Fruit fly (Drosophila melanogaster) whole organism, embryonic: ENCODE data around the gene VhaM9.7-b.

Experiments used
- B-H1 ChIP-seq: fragments of 200-800 bp; sonication (Bioruptor generic); IDR thresholded peaks from 3 replicates; pipeline ENCODE4 v1.3.6; 2022; ENCODE audit warnings: missing biosample characterization, missing genetic modification characterization
- CG1024 ChIP-seq: fragments of 200-800 bp; sonication (Bioruptor generic); IDR thresholded peaks from 2 replicates; pipeline ENCODE4 v1.3.6; 2022; ENCODE audit warnings: missing biosample characterization, missing genetic modification characterization
- CG10543 ChIP-seq: fragments of 200-800 bp; sonication (Bioruptor generic); optimal IDR thresholded peaks from 3 replicates; lab custom pipeline; 2017; ENCODE audit warnings: missing biosample characterization, mild to moderate bottlenecking, missing genetic modification characterization, moderate library complexity
- CG11085 ChIP-seq: fragments of 200-800 bp; sonication (Bioruptor generic); IDR thresholded peaks from 2 replicates; pipeline ENCODE4 v1.3.6; 2022; ENCODE audit warnings: missing biosample characterization, missing genetic modification characterization
- CG11398 ChIP-seq: fragments of 200-800 bp; sonication (Bioruptor generic); optimal IDR thresholded peaks from 2 replicates; lab custom pipeline; 2016; ENCODE audit warnings: missing biosample characterization, missing genetic modification characterization
- CG12155 ChIP-seq: fragments of 200-800 bp; sonication (Bioruptor generic); optimal IDR thresholded peaks from 3 replicates; lab custom pipeline; 2016; ENCODE audit warnings: missing biosample characterization, missing genetic modification characterization
- CG12659 ChIP-seq: fragments of 200-800 bp; sonication (Bioruptor generic); optimal IDR thresholded peaks from 3 replicates; lab custom pipeline; 2017; ENCODE audit warnings: mild to moderate bottlenecking, missing biosample characterization, missing genetic modification reagents, missing genetic modification characterization
- CG13624 ChIP-seq: fragments of 200-800 bp; sonication (Bioruptor generic); optimal IDR thresholded peaks from 2 replicates; lab custom pipeline; 2016; ENCODE audit warnings: missing biosample characterization, missing genetic modification characterization
- CG14014 ChIP-seq: fragments of 200-800 bp; sonication (Bioruptor generic); IDR thresholded peaks from 2 replicates; pipeline ENCODE4 v1.3.6; 2022; ENCODE audit warnings: missing biosample characterization, missing genetic modification characterization
- CG17802 ChIP-seq: fragments of 200-800 bp; sonication (Bioruptor generic); optimal IDR thresholded peaks from 2 replicates; lab custom pipeline; 2018; ENCODE audit warnings: missing biosample characterization, mild to moderate bottlenecking, missing genetic modification characterization, moderate library complexity
- CG17912 ChIP-seq: fragments of 200-800 bp; sonication (Bioruptor generic); optimal IDR thresholded peaks from 2 replicates; lab custom pipeline; 2018; ENCODE audit warnings: missing biosample characterization, mild to moderate bottlenecking, missing genetic modification characterization
- CG1832 ChIP-seq: fragments of 200-800 bp; sonication (Bioruptor generic); optimal IDR thresholded peaks from 2 replicates; lab custom pipeline; 2017; ENCODE audit warnings: missing biosample characterization, mild to moderate bottlenecking, missing genetic modification characterization, inconsistent platforms
- CG2199 ChIP-seq: fragments of 200-800 bp; sonication (Bioruptor generic); IDR thresholded peaks from 3 replicates; pipeline ENCODE4 v1.3.6; 2022; ENCODE audit warnings: missing biosample characterization, missing genetic modification characterization
- CG2889 ChIP-seq: fragments of 200-800 bp; sonication (Bioruptor generic); IDR thresholded peaks from 3 replicates; pipeline ENCODE4 v1.3.6; 2022; ENCODE audit warnings: missing biosample characterization, missing genetic modification characterization
- CG31388 ChIP-seq: fragments of 200-800 bp; sonication (Bioruptor generic); optimal IDR thresholded peaks from 2 replicates; lab custom pipeline; 2016; ENCODE audit warnings: missing biosample characterization, missing genetic modification characterization
- CG3838 ChIP-seq: fragments of 200-800 bp; sonication (Bioruptor generic); optimal IDR thresholded peaks from 3 replicates; lab custom pipeline; 2016; ENCODE audit warnings: missing biosample characterization, missing genetic modification characterization
- CG4328 ChIP-seq: fragments of 200-800 bp; sonication (Bioruptor generic); optimal IDR thresholded peaks from 3 replicates; lab custom pipeline; 2017; ENCODE audit warnings: missing biosample characterization, missing genetic modification reagents, missing genetic modification characterization
- CG4404 ChIP-seq: fragments of 200-800 bp; sonication (Bioruptor generic); IDR thresholded peaks from 2 replicates; pipeline ENCODE4 v1.3.6; 2022; ENCODE audit warnings: missing biosample characterization, missing genetic modification characterization
- CG4854 ChIP-seq: fragments of 200-800 bp; sonication (Bioruptor generic); optimal IDR thresholded peaks from 2 replicates; lab custom pipeline; 2016; ENCODE audit warnings: missing biosample characterization, missing genetic modification characterization, inconsistent platforms
- CG5953 ChIP-seq: fragments of 200-800 bp; sonication (Bioruptor generic); IDR thresholded peaks from 2 replicates; pipeline ENCODE4 v1.3.6; 2022; ENCODE audit warnings: missing biosample characterization, missing genetic modification characterization
- CG6272 ChIP-seq: fragments of 200-800 bp; sonication (Bioruptor generic); IDR thresholded peaks from 2 replicates; pipeline ENCODE4 v1.3.6; 2022; ENCODE audit warnings: missing biosample characterization, missing genetic modification characterization
- CG7372 ChIP-seq: fragments of 200-800 bp; sonication (Bioruptor generic); IDR thresholded peaks from 2 replicates; pipeline ENCODE4 v1.3.6; 2022; ENCODE audit warnings: missing biosample characterization, missing genetic modification characterization
- CG7987 ChIP-seq: fragments of 200-800 bp; sonication (Bioruptor generic); optimal IDR thresholded peaks from 2 replicates; lab custom pipeline; 2018; ENCODE audit warnings: missing biosample characterization, mild to moderate bottlenecking, missing genetic modification characterization, moderate library complexity
- CG8089 ChIP-seq: fragments of 200-800 bp; sonication (Bioruptor generic); optimal IDR thresholded peaks from 3 replicates; lab custom pipeline; 2016; ENCODE audit warnings: missing biosample characterization, missing genetic modification characterization
- CG8290 ChIP-seq, 3 experiments: fragments of 200-800 bp; sonication (Bioruptor generic); optimal IDR thresholded peaks; 2 replicates each; lab custom pipeline; 2016 to 2019; ENCODE audit warnings: missing biosample characterization in 3 of 3, missing genetic modification characterization in 3 of 3, mild to moderate bottlenecking in 2 of 3, moderate library complexity in 1 of 3
- Camta ChIP-seq: fragments of 200-800 bp; sonication (Bioruptor generic); optimal IDR thresholded peaks from 2 replicates; lab custom pipeline; 2016; ENCODE audit warnings: missing biosample characterization, missing genetic modification characterization
- Dp ChIP-seq: fragments of 200-800 bp; sonication (Bioruptor generic); optimal IDR thresholded peaks from 2 replicates; lab custom pipeline; 2018; ENCODE audit warnings: missing biosample characterization, mild to moderate bottlenecking, missing genetic modification characterization, moderate library complexity
- Drgx ChIP-seq: fragments of 200-800 bp; sonication (Bioruptor generic); IDR thresholded peaks from 2 replicates; pipeline ENCODE4 v1.3.6; 2022; ENCODE audit warnings: missing biosample characterization, missing genetic modification characterization
- Oli ChIP-seq: fragments of 200-800 bp; sonication (Bioruptor generic); optimal IDR thresholded peaks from 2 replicates; lab custom pipeline; 2018; ENCODE audit warnings: missing biosample characterization, mild to moderate bottlenecking, missing genetic modification characterization, moderate library complexity
- Side ChIP-seq: fragments of 200-800 bp; sonication (Bioruptor generic); optimal IDR thresholded peaks from 2 replicates; lab custom pipeline; 2016; ENCODE audit warnings: missing biosample characterization, missing genetic modification characterization
- Sox100B ChIP-seq: fragments of 200-800 bp; sonication (Bioruptor generic); optimal IDR thresholded peaks from 3 replicates; lab custom pipeline; 2018; ENCODE audit warnings: missing biosample characterization, mild to moderate bottlenecking, missing genetic modification characterization
- Sox102F ChIP-seq: fragments of 200-800 bp; sonication (Bioruptor generic); optimal IDR thresholded peaks from 2 replicates; lab custom pipeline; 2018; ENCODE audit warnings: missing biosample characterization, mild to moderate bottlenecking, missing genetic modification characterization, moderate library complexity
- Xrp1 ChIP-seq: fragments of 200-800 bp; sonication (Bioruptor generic); IDR thresholded peaks from 2 replicates; pipeline ENCODE4 v1.3.6; 2022; ENCODE audit warnings: missing biosample characterization, missing genetic modification characterization
- YL-1 ChIP-seq: fragments of 200-800 bp; sonication (Bioruptor generic); optimal IDR thresholded peaks from 3 replicates; lab custom pipeline; 2017; ENCODE audit warnings: missing biosample characterization, mild to moderate bottlenecking, missing genetic modification characterization
- az2 ChIP-seq: fragments of 200-800 bp; sonication (Bioruptor generic); optimal IDR thresholded peaks from 3 replicates; lab custom pipeline; 2016; ENCODE audit warnings: missing biosample characterization, missing genetic modification characterization
- btn ChIP-seq: fragments of 200-800 bp; sonication (Bioruptor generic); optimal IDR thresholded peaks from 2 replicates; lab custom pipeline; 2016; ENCODE audit warnings: missing biosample characterization, missing genetic modification characterization
- chinmo ChIP-seq: fragments of 200-800 bp; sonication (Bioruptor generic); IDR thresholded peaks from 4 replicates; pipeline ENCODE4 v1.3.6; 2022; ENCODE audit warnings: missing biosample characterization, missing genetic modification characterization; ENCODE audit not compliant: partially characterized antibody
- dati ChIP-seq: fragments of 200-800 bp; sonication (Bioruptor generic); IDR thresholded peaks from 2 replicates; pipeline ENCODE4 v1.3.6; 2022; ENCODE audit warnings: missing biosample characterization, missing genetic modification characterization
- disco-r ChIP-seq: fragments of 200-800 bp; sonication (Bioruptor generic); optimal IDR thresholded peaks from 2 replicates; lab custom pipeline; 2016; ENCODE audit warnings: missing biosample characterization, missing genetic modification characterization
- fd3F ChIP-seq: fragments of 200-800 bp; sonication (Bioruptor generic); optimal IDR thresholded peaks from 2 replicates; lab custom pipeline; 2018; ENCODE audit warnings: missing biosample characterization, mild to moderate bottlenecking, missing genetic modification characterization, moderate library complexity
- hth ChIP-seq: fragments of >200 bp; optimal IDR thresholded peaks from 2 replicates; lab custom pipeline; 2017; ENCODE audit warnings: inconsistent platforms
- ind ChIP-seq: fragments of 200-800 bp; sonication (Bioruptor generic); optimal IDR thresholded peaks from 3 replicates; lab custom pipeline; 2016; ENCODE audit warnings: missing biosample characterization, missing genetic modification characterization
- lmd ChIP-seq: fragments of 200-800 bp; sonication (Bioruptor generic); IDR thresholded peaks from 2 replicates; pipeline ENCODE4 v1.3.6; 2022; ENCODE audit warnings: missing biosample characterization, missing genetic modification characterization
- pfk ChIP-seq: fragments of 200-800 bp; sonication (Bioruptor generic); optimal IDR thresholded peaks from 2 replicates; lab custom pipeline; 2018; ENCODE audit warnings: missing biosample characterization, mild to moderate bottlenecking, missing genetic modification characterization, moderate library complexity
- row ChIP-seq: fragments of 200-800 bp; sonication (Bioruptor generic); IDR thresholded peaks from 3 replicates; pipeline ENCODE4 v1.3.6; 2022; ENCODE audit warnings: missing biosample characterization, missing genetic modification characterization
- sc ChIP-seq, 3 experiments: fragments of >200 bp in 2 of 3; fragments of 200-800 bp in 1 of 3; sonication (Bioruptor generic) in 1 of 3; optimal IDR thresholded peaks; 2 replicates in 2 of 3; 3 replicates in 1 of 3; lab custom pipeline; 2017; ENCODE audit warnings: mild to moderate bottlenecking in 1 of 3, missing biosample characterization in 1 of 3, missing genetic modification characterization in 1 of 3, missing genetic modification reagents in 1 of 3
- scrt ChIP-seq: fragments of 200-800 bp; sonication (Bioruptor generic); optimal IDR thresholded peaks from 2 replicates; lab custom pipeline; 2018; ENCODE audit warnings: missing biosample characterization, mild to moderate bottlenecking, missing genetic modification characterization, moderate library complexity
- sim ChIP-seq: fragments of 200-800 bp; sonication (Bioruptor generic); IDR thresholded peaks from 2 replicates; pipeline ENCODE4 v1.3.6; 2022; ENCODE audit warnings: missing biosample characterization, missing genetic modification characterization
- slou ChIP-seq: fragments of 200-800 bp; sonication (Bioruptor generic); optimal IDR thresholded peaks from 3 replicates; lab custom pipeline; 2016; ENCODE audit warnings: missing biosample characterization, missing genetic modification characterization
- tio ChIP-seq: fragments of 200-800 bp; sonication (Bioruptor generic); optimal IDR thresholded peaks from 2 replicates; lab custom pipeline; 2017; ENCODE audit warnings: missing biosample characterization, missing genetic modification characterization, inconsistent platforms

VhaM9.7-b gene

dm6 chr3L:21509488-21510122 lies 30.1 kb upstream of the VhaM9.7-b start (continued):
- TF ChIP-seq tio (peak; percentile 33), btn (GFP tag; lab: Kevin White, UChicago) (peak; percentile 23), CG8089 (GFP tag; lab: Kevin White, UChicago) (no peak), CG1024 (GFP tag; lab: Robert Waterston, UW) (no peak), CG12659 (GFP tag; lab: Kevin White, UChicago) (peak; percentile 31), B-H1 (GFP tag; lab: Robert Waterston, UW) (no peak), Dp (GFP tag; lab: Kevin White, UChicago) (no peak), CG4404 (no peak), lmd (GFP tag; lab: Robert Waterston, UW) (no peak), Oli (tag; lab: Kevin White, UChicago) (peak; percentile 41), Side (GFP tag; lab: Kevin White, UChicago) (no peak), CG31388 (GFP tag; lab: Kevin White, UChicago) (no peak), sc (optimal IDR thresholded peaks at IDR 0.05; lab: Kevin White, UChicago) (no peak), sc (GFP tag; optimal IDR thresholded peaks at IDR 0.05; lab: Kevin White, UChicago) (no peak), CG4328 (GFP tag; lab: Kevin White, UChicago) (no peak), CG1832 (GFP tag; lab: Kevin White, UChicago) (no peak), Drgx (GFP tag; lab: Robert Waterston, UW) (peak; percentile 36; the same call in 1 of the 2 replicates), CG7372 (GFP tag; lab: Robert Waterston, UW) (no peak), CG2889 (GFP tag; lab: Robert Waterston, UW) (0 out of 3 replicates have a peak, but pooled peaks have one; percentile 26), CG14014 (0 out of 2 replicates have a peak, but pooled peaks have one; percentile 25), CG3838 (GFP tag; lab: Kevin White, UChicago) (no peak), CG11398 (GFP tag; lab: Kevin White, UChicago) (no peak), CG13624 (GFP tag; lab: Kevin White, UChicago) (peak; percentile 9), chinmo (GFP tag; lab: Robert Waterston, UW) (no peak), row (GFP tag; lab: Robert Waterston, UW) (peak; percentile 71), scrt (GFP tag; lab: Kevin White, UChicago) (peak; percentile 15), Camta (GFP tag; lab: Kevin White, UChicago) (peak; percentile 23), CG12155 (GFP tag; lab: Kevin White, UChicago) (peak; percentile 16), CG6272 (no peak), ind (peak; percentile 39), Xrp1 (GFP tag; lab: Robert Waterston, UW) (peak; percentile 57; the same call in 1 of the 2 replicates), slou (no peak), YL-1 (GFP tag; lab: Kevin White, UChicago) (no peak), Sox102F (GFP tag; lab: Kevin White, UChicago) (peak; percentile 44), CG11085 (no peak), sim (GFP tag; lab: Robert Waterston, UW) (0 out of 2 replicates have a peak, but pooled peaks have one; percentile 35), fd3F (GFP tag; lab: Kevin White, UChicago) (no peak), CG2199 (GFP tag; lab: Robert Waterston, UW) (no peak), CG7987 (GFP tag; lab: Kevin White, UChicago) (no peak), CG17912 (GFP tag; lab: Kevin White, UChicago) (no peak), CG8290 (GFP tag; optimal IDR thresholded peaks at IDR 0.05; lab: Kevin White, UChicago) (no peak), CG8290 (tag; optimal IDR thresholded peaks at IDR 0.05; lab: Kevin White, UChicago) (peak in 1 of 2 experiments; percentile 49), az2 (peak; percentile 23), CG17802 (no peak), CG5953 (GFP tag; lab: Robert Waterston, UW) (no peak), CG4854 (GFP tag; lab: Kevin White, UChicago) (peak; percentile 5), dati (no peak), pfk (GFP tag; lab: Kevin White, UChicago) (no peak), Sox100B (peak; percentile 30), disco-r (GFP tag; lab: Kevin White, UChicago) (no peak), hth (no peak), CG10543 (GFP tag; lab: Kevin White, UChicago) (no peak)
